Worm (Caenorhabditis elegans) whole organism, mixed stage, embryonic: ENCODE data around the gene F59B1.2.

ENCODE experiments used
- ceh-83 ChIP-seq: fragments of 200-800 bp; sonication (Bioruptor generic); optimal IDR thresholded peaks from 2 replicates; lab custom pipeline; 2018; ENCODE audit warnings: mild to moderate bottlenecking, missing genetic modification characterization, missing compliant biosample characterization
- ces-1 ChIP-seq: fragments of 150-350 bp; optimal IDR thresholded peaks from 2 replicates; lab custom pipeline; 2014; ENCODE audit warnings: missing biosample characterization, missing genetic modification reagents, missing genetic modification characterization
- elt-1 ChIP-seq: sonication (generic microtip); optimal IDR thresholded peaks from 2 replicates; lab custom pipeline; 2017; ENCODE audit warnings: missing genetic modification characterization, mild to moderate bottlenecking, missing compliant biosample characterization, antibody characterized with exemption, moderate library complexity, borderline replicate concordance; ENCODE audit not compliant: insufficient read depth
- hlh-1 ChIP-seq: fragments of 150-350 bp; optimal IDR thresholded peaks from 2 replicates; lab custom pipeline; 2014; ENCODE audit warnings: missing biosample characterization, missing genetic modification reagents, missing genetic modification characterization
- lin-13 ChIP-seq: fragments of 150-350 bp; optimal IDR thresholded peaks from 2 replicates; lab custom pipeline; 2014; ENCODE audit warnings: missing biosample characterization, missing genetic modification characterization
- lsy-2 ChIP-seq: fragments of 150-350 bp; optimal IDR thresholded peaks from 2 replicates; lab custom pipeline; 2014; ENCODE audit warnings: missing biosample characterization, missing genetic modification characterization
- nhr-237 ChIP-seq: fragments of 150-350 bp; optimal IDR thresholded peaks from 2 replicates; lab custom pipeline; 2014; ENCODE audit warnings: missing biosample characterization, missing genetic modification characterization
- nhr-76 ChIP-seq: sonication (generic microtip); optimal IDR thresholded peaks from 2 replicates; lab custom pipeline; 2017; ENCODE audit warnings: missing biosample characterization, missing genetic modification characterization
- snpc-4 ChIP-seq: fragments of 150-350 bp; optimal IDR thresholded peaks from 2 replicates; lab custom pipeline; 2014; ENCODE audit warnings: missing biosample characterization, missing genetic modification characterization
- sptf-1 ChIP-seq: sonication (generic microtip); optimal IDR thresholded peaks from 2 replicates; lab custom pipeline; 2017; ENCODE audit warnings: mild to moderate bottlenecking, missing genetic modification characterization, moderate library complexity, missing compliant biosample characterization
- unc-39 ChIP-seq: fragments of 150-350 bp; optimal IDR thresholded peaks from 2 replicates; lab custom pipeline; 2014; ENCODE audit warnings: missing biosample characterization, missing genetic modification characterization
- unc-62 ChIP-seq: fragments of 150-350 bp; optimal IDR thresholded peaks from 2 replicates; lab custom pipeline; 2014; ENCODE audit warnings: missing biosample characterization, missing genetic modification reagents, missing genetic modification characterization

ce11 chrV:3614397-3614796 is 18.7 kb upstream of the F59B1.2 start, which contains the start of gene T22F3.11:
- TF ChIP-seq ceh-83 (GFP tag; lab: Kevin White, UChicago): no peak
- TF ChIP-seq unc-39 (tag; lab: Kevin White, UChicago): no peak
- no peak for TF ChIP-seq hlh-1 (tag; lab: Kevin White, UChicago)
- TF ChIP-seq ces-1: no peak
- TF ChIP-seq lin-13: no peak
- TF ChIP-seq nhr-76: no peak
- TF ChIP-seq snpc-4: no peak
- TF ChIP-seq nhr-237: no peak
- no peak for TF ChIP-seq sptf-1 (tag; lab: Kevin White, UChicago)
- no peak for TF ChIP-seq unc-62 (GFP tag; lab: Kevin White, UChicago)
- no peak for TF ChIP-seq elt-1 (tag; lab: Kevin White, UChicago)
- TF ChIP-seq lsy-2 (tag; lab: Kevin White, UChicago): no peak
